Worm (Caenorhabditis elegans) whole organism, L2 larva: ENCODE measurements around the gene Y38E10A.14.

Source experiments
- ZK546.5 ChIP-seq: sonication (generic microtip); optimal IDR thresholded peaks from 2 replicates; lab custom pipeline; 2017; ENCODE audit warnings: missing biosample characterization, missing genetic modification characterization
- fos-1 ChIP-seq: fragments of 150-350 bp; optimal IDR thresholded peaks from 2 replicates; lab custom pipeline; 2014; ENCODE audit warnings: missing biosample characterization, missing genetic modification characterization
- gmeb-1 ChIP-seq: fragments of 150-350 bp; optimal IDR thresholded peaks from 2 replicates; lab custom pipeline; 2014; ENCODE audit warnings: missing biosample characterization, missing genetic modification characterization
- lin-13 ChIP-seq: fragments of 150-350 bp; optimal IDR thresholded peaks from 2 replicates; lab custom pipeline; 2014; ENCODE audit warnings: missing biosample characterization, missing genetic modification reagents, missing genetic modification characterization
- lsy-2 ChIP-seq, 2 experiments: fragments of 150-350 bp in 1 of 2; sonication (generic microtip) in 1 of 2; optimal IDR thresholded peaks; 2 replicates each; lab custom pipeline; 2014 to 2017; ENCODE audit warnings: missing biosample characterization in 2 of 2, missing genetic modification characterization in 2 of 2
- mbf-1 ChIP-seq: sonication (generic microtip); optimal IDR thresholded peaks from 2 replicates; lab custom pipeline; 2017; ENCODE audit warnings: missing biosample characterization, missing genetic modification characterization
- nhr-10 ChIP-seq: sonication (generic microtip); optimal IDR thresholded peaks from 2 replicates; lab custom pipeline; 2017; ENCODE audit warnings: missing biosample characterization, missing genetic modification characterization
- nhr-25 ChIP-seq: fragments of 150-350 bp; sonication (generic microtip); optimal IDR thresholded peaks from 3 replicates; lab custom pipeline; 2014; ENCODE audit warnings: missing biosample characterization, missing genetic modification characterization
- nhr-6 ChIP-seq: fragments of 150-350 bp; optimal IDR thresholded peaks from 2 replicates; lab custom pipeline; 2014; ENCODE audit warnings: missing biosample characterization, missing genetic modification characterization
- skn-1 ChIP-seq: sonication (generic microtip); optimal IDR thresholded peaks from 2 replicates; lab custom pipeline; 2017; ENCODE audit warnings: missing biosample characterization, missing genetic modification characterization
- unc-55 ChIP-seq: fragments of 150-350 bp; sonication (generic microtip); optimal IDR thresholded peaks from 3 replicates; lab custom pipeline; 2014; ENCODE audit warnings: missing biosample characterization, missing genetic modification reagents, missing genetic modification characterization
- zag-1 ChIP-seq: fragments of 150-350 bp; optimal IDR thresholded peaks from 2 replicates; lab custom pipeline; 2014; ENCODE audit warnings: missing biosample characterization, missing genetic modification characterization
- ztf-11 ChIP-seq: sonication (generic microtip); optimal IDR thresholded peaks from 2 replicates; lab custom pipeline; 2017; ENCODE audit warnings: missing biosample characterization, missing genetic modification characterization

DNA sequence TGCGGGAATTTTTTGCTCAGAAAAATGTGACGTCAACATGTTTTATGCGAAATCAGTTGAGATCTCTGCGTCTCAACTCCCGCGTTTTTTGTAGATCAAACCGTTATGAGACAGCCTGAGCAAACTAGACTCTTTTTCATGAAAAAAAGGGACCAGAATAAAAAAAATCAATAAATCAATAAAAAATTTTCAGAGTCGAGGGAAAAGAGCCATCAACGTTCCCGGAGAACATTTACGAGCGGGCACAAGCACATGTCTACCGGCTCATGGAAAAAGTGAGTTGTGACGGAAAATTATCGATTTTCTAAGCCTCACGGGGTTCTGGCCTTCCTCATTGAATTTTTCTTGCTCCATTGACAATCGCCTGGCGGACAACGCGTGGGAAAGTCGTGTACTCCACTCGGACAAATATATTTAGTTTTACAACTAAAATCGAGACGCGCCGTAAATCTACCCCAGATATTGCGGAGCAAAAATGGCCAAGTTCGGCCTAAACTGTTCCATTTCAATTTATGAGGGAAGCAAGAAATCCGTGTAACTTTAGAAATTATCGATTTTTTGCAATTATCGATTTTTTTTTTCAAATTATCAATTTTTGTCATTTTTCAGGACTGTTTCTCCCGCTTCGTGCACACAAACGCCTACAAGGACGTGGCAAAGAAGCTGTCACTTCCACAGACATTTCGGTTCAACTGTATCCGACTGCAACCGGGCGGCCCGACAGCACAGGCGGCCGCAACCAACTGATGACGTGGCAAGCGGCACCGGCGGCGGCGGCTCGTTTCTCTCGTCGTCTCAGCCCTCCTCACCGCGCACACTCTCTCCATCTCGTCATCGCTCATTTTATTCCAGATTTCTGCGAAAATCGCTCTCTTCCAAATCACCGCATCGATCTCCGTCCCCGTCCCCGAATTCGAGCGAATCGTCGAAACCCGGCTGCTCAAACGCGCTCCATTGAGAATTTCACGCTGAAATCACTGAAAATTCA lies 46.8 kb upstream of the Y38E10A.14 start:
- TF ChIP-seq gmeb-1 (tag; lab: Kevin White, UChicago), result no peak
- no peak for TF ChIP-seq mbf-1 (tag; lab: Kevin White, UChicago)
- no peak for TF ChIP-seq nhr-25 (tag; lab: Kevin White, UChicago)
- TF ChIP-seq lin-13 (GFP tag; lab: Kevin White, UChicago), result no peak
- no peak for TF ChIP-seq nhr-10 (tag; lab: Kevin White, UChicago)
- no peak for TF ChIP-seq ztf-11 (tag; lab: Kevin White, UChicago)
- TF ChIP-seq skn-1, result no peak
- no peak for TF ChIP-seq unc-55 (GFP tag; lab: Kevin White, UChicago)
- TF ChIP-seq fos-1 (tag; lab: Kevin White, UChicago), result no peak
- TF ChIP-seq zag-1 (tag; lab: Kevin White, UChicago), result no peak
- TF ChIP-seq ZK546.5, result no peak
- TF ChIP-seq lsy-2 (tag; optimal IDR thresholded peaks at IDR 0.05; lab: Kevin White, UChicago), result no peak
- TF ChIP-seq nhr-6, result no peak
